Worm (Caenorhabditis elegans): ENCODE measurements around the gene F46E10.2.

ce11 chrV:6515344-6515743, 4.9 kb upstream of the F46E10.2 start:
- no peak for TF ChIP-seq F13H6.1 (tag; optimal IDR thresholded peaks at IDR 0.05)
- no peak for TF ChIP-seq odd-2 (tag; optimal IDR thresholded peaks at IDR 0.05)
- TF ChIP-seq pha-4 (tag; optimal IDR thresholded peaks at IDR 0.05), result no peak
- no peak for TF ChIP-seq nhr-11 (tag; optimal IDR thresholded peaks at IDR 0.05)
- TF ChIP-seq ceh-9 (tag; optimal IDR thresholded peaks at IDR 0.05), result no peak
- no peak for TF ChIP-seq elt-4 (tag; optimal IDR thresholded peaks at IDR 0.05)
- no peak for TF ChIP-seq unc-55 (GFP tag; optimal IDR thresholded peaks at IDR 0.05)
- TF ChIP-seq rnt-1 (tag; optimal IDR thresholded peaks at IDR 0.05), result no peak
- TF ChIP-seq unc-42 (tag; optimal IDR thresholded peaks at IDR 0.05), result no peak
- no peak for TF ChIP-seq sox-2 (GFP tag; IDR thresholded peaks at IDR 0.05)
- no peak for TF ChIP-seq hlh-6 (tag; optimal IDR thresholded peaks at IDR 0.05)
- no peak for TF ChIP-seq pag-3 (tag; optimal IDR thresholded peaks at IDR 0.05; ENCODE audit: borderline replicate concordance)
